Worm (Caenorhabditis elegans): ENCODE data around the gene F09F7.6.

DNA sequence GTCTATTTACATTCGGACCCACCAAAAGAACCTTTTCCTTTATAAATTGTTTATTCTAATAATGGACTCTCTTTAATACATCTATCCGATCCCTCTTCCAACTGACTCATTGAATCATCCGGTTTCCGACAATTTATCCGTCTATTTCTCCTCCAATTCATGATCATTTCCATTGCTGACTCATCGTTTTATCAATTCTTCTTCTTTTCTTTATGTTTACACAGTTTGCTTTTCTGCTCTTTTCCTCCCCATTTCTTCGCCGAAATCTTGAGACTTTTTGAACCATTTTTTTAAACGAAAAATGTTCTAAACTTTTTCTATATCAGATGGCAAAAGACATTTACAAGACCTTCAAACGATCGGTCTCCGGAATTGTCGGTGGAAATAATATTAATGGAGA, 43.5 kb upstream of the F09F7.6 start, which contains the start of gene ced-6:
- no peak for TF ChIP-seq flt-1 (GFP tag; IDR thresholded peaks at IDR 0.05)
- no peak for TF ChIP-seq klf-2 (GFP tag; conservative IDR thresholded peaks at IDR 0.05)
- no peak for TF ChIP-seq cog-1 (tag; optimal IDR thresholded peaks at IDR 0.05)
- no peak for TF ChIP-seq ztf-29 (GFP tag; IDR thresholded peaks at IDR 0.05)
- no peak for TF ChIP-seq med-1 (GFP tag; optimal IDR thresholded peaks at IDR 0.05; ENCODE audit: insufficient read depth)
- TF ChIP-seq T22C8.4 (GFP tag; IDR thresholded peaks at IDR 0.05) = no peak
- TF ChIP-seq tab-1 (GFP tag; IDR thresholded peaks at IDR 0.05) = no peak
- TF ChIP-seq ztf-23 (GFP tag; IDR thresholded peaks at IDR 0.05) = no peak

All from whole organism, midembryonic.